Fruit fly (Drosophila melanogaster) whole organism: ENCODE data around the gene KLHL18.

Experiments used
- CG8478 ChIP-seq: fragments of >200 bp; optimal IDR thresholded peaks from 2 replicates; lab custom pipeline; 2018; ENCODE audit warnings: inconsistent platforms
- EcR ChIP-seq, 2 experiments: fragments of >200 bp; optimal IDR thresholded peaks; 2 replicates each; lab custom pipeline; 2017; ENCODE audit warnings: missing biosample characterization in 2 of 2, missing genetic modification characterization in 2 of 2, missing genetic modification reagents in 2 of 2
- psq ChIP-seq: fragments of >200 bp; optimal IDR thresholded peaks from 2 replicates; lab custom pipeline; 2017

dm6 chr3R:11973826-11974225 lies 36.4 kb downstream of the KLHL18 start:
- TF ChIP-seq EcR (GFP tag; optimal IDR thresholded peaks at IDR 0.05; lab: Kevin White, UChicago), result no peak
- no peak for TF ChIP-seq CG8478 (lab: Kevin White, UChicago)
- no peak for TF ChIP-seq psq
